Fruit fly (Drosophila melanogaster) whole organism, embryonic: ENCODE results near the gene Sec5.
A peak's percentile ranks its signal among the peaks of the same experiment; 100 is the strongest.

Experiments
- CG11695 ChIP-seq: fragments of 200-800 bp; sonication (Bioruptor generic); IDR thresholded peaks from 3 replicates; pipeline ENCODE4 v1.3.6; 2022; ENCODE audit warnings: missing biosample characterization, missing genetic modification characterization
- CG12071 ChIP-seq: fragments of 200-800 bp; sonication (Bioruptor generic); optimal IDR thresholded peaks from 3 replicates; lab custom pipeline; 2018; ENCODE audit warnings: missing biosample characterization, mild to moderate bottlenecking, missing genetic modification characterization
- CG14965 ChIP-seq: fragments of 200-800 bp; sonication (Bioruptor generic); optimal IDR thresholded peaks from 2 replicates; lab custom pipeline; 2016; ENCODE audit warnings: missing biosample characterization, missing genetic modification characterization, borderline replicate concordance
- CG15269 ChIP-seq: fragments of 200-800 bp; sonication (Bioruptor generic); optimal IDR thresholded peaks from 2 replicates; lab custom pipeline; 2018; ENCODE audit warnings: missing biosample characterization, mild to moderate bottlenecking, missing genetic modification characterization, moderate library complexity
- CG1603 ChIP-seq: fragments of 200-800 bp; sonication (Bioruptor generic); optimal IDR thresholded peaks from 2 replicates; lab custom pipeline; 2019; ENCODE audit warnings: missing biosample characterization, mild to moderate bottlenecking, missing genetic modification characterization, moderate library complexity
- CG16813 ChIP-seq: fragments of 200-800 bp; sonication (Bioruptor generic); IDR thresholded peaks from 3 replicates; pipeline ENCODE4 v1.3.6; 2022; ENCODE audit warnings: missing biosample characterization, missing genetic modification characterization; ENCODE audit not compliant: partially characterized antibody
- CG17359 ChIP-seq: fragments of 200-800 bp; sonication (Bioruptor generic); optimal IDR thresholded peaks from 3 replicates; lab custom pipeline; 2018; ENCODE audit warnings: missing biosample characterization, mild to moderate bottlenecking, missing genetic modification characterization, moderate library complexity
- CG18011 ChIP-seq: fragments of 200-800 bp; sonication (Bioruptor generic); optimal IDR thresholded peaks from 2 replicates; lab custom pipeline; 2017; ENCODE audit warnings: missing biosample characterization, missing genetic modification characterization, mild to moderate bottlenecking, moderate library complexity, missing genotype
- CG18619 ChIP-seq: fragments of 200-800 bp; sonication (Bioruptor generic); optimal IDR thresholded peaks from 3 replicates; lab custom pipeline; 2017; ENCODE audit warnings: missing biosample characterization, mild to moderate bottlenecking, missing genetic modification characterization
- CG31388 ChIP-seq: fragments of 200-800 bp; sonication (Bioruptor generic); optimal IDR thresholded peaks from 2 replicates; lab custom pipeline; 2016; ENCODE audit warnings: missing biosample characterization, missing genetic modification characterization
- CG4282 ChIP-seq: fragments of 200-800 bp; sonication (Bioruptor generic); optimal IDR thresholded peaks from 2 replicates; lab custom pipeline; 2016; ENCODE audit warnings: missing biosample characterization, missing genetic modification characterization
- CG5180 ChIP-seq: fragments of 200-800 bp; sonication (Bioruptor generic); optimal IDR thresholded peaks from 3 replicates; lab custom pipeline; 2017; ENCODE audit warnings: missing biosample characterization, missing genetic modification characterization, mild to moderate bottlenecking, moderate library complexity, missing genetic modification reagents
- CG6272 ChIP-seq: fragments of 200-800 bp; sonication (Bioruptor generic); IDR thresholded peaks from 2 replicates; pipeline ENCODE4 v1.3.6; 2022; ENCODE audit warnings: missing biosample characterization, missing genetic modification characterization
- CG7839 ChIP-seq: fragments of 200-800 bp; sonication (Bioruptor generic); optimal IDR thresholded peaks from 3 replicates; lab custom pipeline; 2018; ENCODE audit warnings: missing biosample characterization, mild to moderate bottlenecking, missing genetic modification characterization, moderate library complexity
- CG8765 ChIP-seq: fragments of 200-800 bp; sonication (Bioruptor generic); IDR thresholded peaks from 2 replicates; pipeline ENCODE4 v1.3.6; 2022; ENCODE audit warnings: missing biosample characterization, missing genetic modification characterization
- CG9797 ChIP-seq: fragments of 200-800 bp; sonication (Bioruptor generic); optimal IDR thresholded peaks from 3 replicates; lab custom pipeline; 2018; ENCODE audit warnings: missing biosample characterization, mild to moderate bottlenecking, missing genetic modification characterization
- CHES-1-like ChIP-seq: fragments of 200-800 bp; sonication (Bioruptor generic); optimal IDR thresholded peaks from 2 replicates; lab custom pipeline; 2016; ENCODE audit warnings: missing biosample characterization, missing genetic modification characterization
- CTCF ChIP-seq: fragments of 200-800 bp; sonication (Bioruptor generic); optimal IDR thresholded peaks from 2 replicates; lab custom pipeline; 2017; ENCODE audit warnings: missing biosample characterization, mild to moderate bottlenecking, missing genetic modification characterization, moderate library complexity
- CoRest ChIP-seq: fragments of 200-800 bp; sonication (Bioruptor generic); optimal IDR thresholded peaks from 3 replicates; lab custom pipeline; 2018; ENCODE audit warnings: missing biosample characterization, mild to moderate bottlenecking, missing genetic modification characterization, moderate library complexity
- Elba2 ChIP-seq: fragments of 200-800 bp; sonication (Bioruptor generic); optimal IDR thresholded peaks from 3 replicates; lab custom pipeline; 2016; ENCODE audit warnings: missing biosample characterization, missing genetic modification characterization
- HLH3B ChIP-seq: fragments of 200-800 bp; sonication (Bioruptor generic); IDR thresholded peaks from 2 replicates; pipeline ENCODE4 v1.3.6; 2022; ENCODE audit warnings: missing biosample characterization, missing genetic modification characterization
- Hr51 ChIP-seq, 2 experiments: fragments of 200-800 bp; sonication (Bioruptor generic); optimal IDR thresholded peaks; 2 replicates in 1 of 2; 3 replicates in 1 of 2; lab custom pipeline; 2016 to 2018; ENCODE audit warnings: missing biosample characterization in 2 of 2, missing genetic modification characterization in 2 of 2, mild to moderate bottlenecking in 1 of 2, moderate library complexity in 1 of 2
- Hsf ChIP-seq: fragments of 200-800 bp; sonication (Bioruptor generic); optimal IDR thresholded peaks from 3 replicates; lab custom pipeline; 2016; ENCODE audit warnings: missing biosample characterization, missing genetic modification characterization
- Myb ChIP-seq: fragments of 200-800 bp; sonication (Bioruptor generic); optimal IDR thresholded peaks from 2 replicates; lab custom pipeline; 2016; ENCODE audit warnings: missing biosample characterization, missing genetic modification characterization
- NK7.1 ChIP-seq: fragments of 200-800 bp; sonication (Bioruptor generic); optimal IDR thresholded peaks from 3 replicates; lab custom pipeline; 2016; ENCODE audit warnings: missing biosample characterization, missing genetic modification characterization
- Spps ChIP-seq: fragments of 200-800 bp; sonication (Bioruptor generic); optimal IDR thresholded peaks from 2 replicates; lab custom pipeline; 2018; ENCODE audit warnings: missing biosample characterization, mild to moderate bottlenecking, missing genetic modification characterization
- aop ChIP-seq: fragments of 200-800 bp; sonication (Bioruptor generic); IDR thresholded peaks from 2 replicates; pipeline ENCODE4 v1.3.6; 2022; ENCODE audit warnings: missing biosample characterization, missing genetic modification characterization
- ara ChIP-seq: fragments of 200-800 bp; sonication (Bioruptor generic); IDR thresholded peaks from 2 replicates; pipeline ENCODE4 v1.3.6; 2022; ENCODE audit warnings: missing biosample characterization, missing genetic modification characterization
- bsh ChIP-seq, 2 experiments: fragments of 200-800 bp; sonication (Bioruptor generic); optimal IDR thresholded peaks; 2 replicates each; lab custom pipeline; 2017 to 2018; ENCODE audit warnings: mild to moderate bottlenecking in 2 of 2, missing biosample characterization in 2 of 2, missing genetic modification characterization in 2 of 2, moderate library complexity in 1 of 2
- danr ChIP-seq: fragments of 200-800 bp; sonication (Bioruptor generic); IDR thresholded peaks from 2 replicates; pipeline ENCODE4 v1.3.6; 2022; ENCODE audit warnings: missing biosample characterization, missing genetic modification characterization
- dmrt99B ChIP-seq: fragments of 200-800 bp; sonication (Bioruptor generic); optimal IDR thresholded peaks from 2 replicates; lab custom pipeline; 2018; ENCODE audit warnings: missing biosample characterization, mild to moderate bottlenecking, missing genetic modification characterization, moderate library complexity
- esg ChIP-seq: fragments of 200-800 bp; sonication (Bioruptor generic); conservative IDR thresholded peaks from 2 replicates; pipeline ENCODE4 v1.3.6; 2022; ENCODE audit warnings: missing biosample characterization, missing genetic modification characterization
- ftz-f1 ChIP-seq: fragments of 200-800 bp; sonication (Bioruptor generic); optimal IDR thresholded peaks from 2 replicates; lab custom pipeline; 2016; ENCODE audit warnings: missing biosample characterization, missing genetic modification characterization
- gcm2 ChIP-seq: fragments of 200-800 bp; sonication (Bioruptor generic); optimal IDR thresholded peaks from 2 replicates; lab custom pipeline; 2016; ENCODE audit warnings: missing biosample characterization, missing genetic modification characterization
- inv ChIP-seq: fragments of 200-800 bp; sonication (Bioruptor generic); IDR thresholded peaks from 2 replicates; pipeline ENCODE4 v1.3.6; 2022; ENCODE audit warnings: missing biosample characterization, missing genetic modification characterization; ENCODE audit not compliant: partially characterized antibody
- kah ChIP-seq: fragments of 200-800 bp; sonication (Bioruptor generic); optimal IDR thresholded peaks from 2 replicates; lab custom pipeline; 2018; ENCODE audit warnings: missing biosample characterization, mild to moderate bottlenecking, missing genetic modification characterization
- klu ChIP-seq: fragments of 200-800 bp; sonication (Bioruptor generic); IDR thresholded peaks from 2 replicates; pipeline ENCODE4 v1.3.6; 2022; ENCODE audit warnings: missing biosample characterization, missing genetic modification characterization
- kni ChIP-seq: fragments of 200-800 bp; sonication (Bioruptor generic); optimal IDR thresholded peaks from 3 replicates; lab custom pipeline; 2017; ENCODE audit warnings: mild to moderate bottlenecking, missing biosample characterization, missing genetic modification reagents, missing genetic modification characterization
- lmd ChIP-seq: fragments of 200-800 bp; sonication (Bioruptor generic); IDR thresholded peaks from 2 replicates; pipeline ENCODE4 v1.3.6; 2022; ENCODE audit warnings: missing biosample characterization, missing genetic modification characterization
- mld ChIP-seq: fragments of 200-800 bp; sonication (Bioruptor generic); IDR thresholded peaks from 3 replicates; pipeline ENCODE4 v1.3.6; 2022; ENCODE audit warnings: missing biosample characterization, missing genetic modification characterization; ENCODE audit not compliant: partially characterized antibody
- nau ChIP-seq: fragments of 200-800 bp; sonication (Bioruptor generic); optimal IDR thresholded peaks from 3 replicates; lab custom pipeline; 2017; ENCODE audit warnings: missing biosample characterization, mild to moderate bottlenecking, missing genetic modification characterization, missing genetic modification reagents
- nerfin-1 ChIP-seq: fragments of 200-800 bp; sonication (Bioruptor generic); optimal IDR thresholded peaks from 3 replicates; lab custom pipeline; 2019; ENCODE audit warnings: missing biosample characterization, mild to moderate bottlenecking, missing genetic modification characterization, moderate library complexity
- otp ChIP-seq: fragments of 200-800 bp; sonication (Bioruptor generic); IDR thresholded peaks from 3 replicates; pipeline ENCODE4, ENCODE4 v1.3.6; 2022; ENCODE audit warnings: missing biosample characterization, missing genetic modification characterization
- pan ChIP-seq, 4 experiments: fragments of >200 bp in 3 of 4; fragments of 200-800 bp in 1 of 4; sonication (Bioruptor generic) in 1 of 4; optimal IDR thresholded peaks in 3 of 4; IDR thresholded peaks in 1 of 4; 2 replicates each; pipeline versions ENCODE4 v1.3.6 to Lab custom; 2017 to 2022; ENCODE audit warnings: missing biosample characterization in 2 of 4, missing genetic modification characterization in 2 of 4, mixed read lengths in 1 of 4
- ro ChIP-seq: fragments of 200-800 bp; sonication (Bioruptor generic); IDR thresholded peaks from 2 replicates; pipeline ENCODE4 v1.3.6; 2022; ENCODE audit warnings: missing biosample characterization, missing genetic modification characterization
- run ChIP-seq: fragments of 200-800 bp; sonication (Bioruptor generic); optimal IDR thresholded peaks from 3 replicates; lab custom pipeline; 2018; ENCODE audit warnings: missing biosample characterization, mild to moderate bottlenecking, missing genetic modification characterization
- schlank ChIP-seq: fragments of 200-800 bp; sonication (Bioruptor generic); optimal IDR thresholded peaks from 2 replicates; lab custom pipeline; 2018; ENCODE audit warnings: missing biosample characterization, mild to moderate bottlenecking, missing genetic modification characterization
- slou ChIP-seq: fragments of 200-800 bp; sonication (Bioruptor generic); optimal IDR thresholded peaks from 3 replicates; lab custom pipeline; 2016; ENCODE audit warnings: missing biosample characterization, missing genetic modification characterization
- sqz ChIP-seq: fragments of 200-800 bp; sonication (Bioruptor generic); optimal IDR thresholded peaks from 3 replicates; lab custom pipeline; 2018; ENCODE audit warnings: missing biosample characterization, mild to moderate bottlenecking, missing genetic modification characterization
- sr ChIP-seq: fragments of 200-800 bp; sonication (Bioruptor generic); IDR thresholded peaks from 3 replicates; pipeline ENCODE4 v1.3.6; 2022; ENCODE audit warnings: missing biosample characterization, missing genetic modification characterization
- tio ChIP-seq: fragments of 200-800 bp; sonication (Bioruptor generic); optimal IDR thresholded peaks from 2 replicates; lab custom pipeline; 2017; ENCODE audit warnings: missing biosample characterization, missing genetic modification characterization, inconsistent platforms
- zen ChIP-seq: fragments of 200-800 bp; sonication (Bioruptor generic); optimal IDR thresholded peaks from 3 replicates; lab custom pipeline; 2018; ENCODE audit warnings: missing biosample characterization, mild to moderate bottlenecking, missing genetic modification characterization, moderate library complexity

The Sec5 gene

DNA sequence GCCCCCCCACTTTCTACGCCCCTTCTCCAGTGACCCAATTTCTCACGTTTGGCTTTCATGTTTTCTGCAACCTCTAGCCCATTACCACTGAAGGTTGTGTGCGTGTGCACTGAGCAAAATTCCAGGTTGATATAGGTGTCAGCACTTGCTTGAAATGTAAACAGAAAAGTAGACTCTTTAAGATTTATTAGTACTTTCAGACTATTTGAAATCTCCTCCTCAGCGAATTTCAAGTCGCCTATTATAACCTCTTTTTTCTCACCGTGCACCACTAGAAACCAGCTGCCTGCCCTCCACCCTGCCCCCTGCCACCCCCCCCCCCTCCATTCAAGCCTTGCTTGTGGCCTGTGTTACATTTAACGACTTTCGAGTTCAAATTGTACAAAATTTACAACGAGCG is 22.0 kb upstream of the Sec5 start (continued):
- TF ChIP-seq Myb (GFP tag; lab: Kevin White, UChicago) (no peak), CG18011 (GFP tag; lab: Kevin White, UChicago) (no peak), CTCF (no peak), ftz-f1 (GFP tag; lab: Kevin White, UChicago) (no peak), sr (GFP tag; lab: Robert Waterston, UW) (no peak; the same call in 2 of the 3 replicates), bsh (GFP tag; optimal IDR thresholded peaks at IDR 0.05; lab: Kevin White, UChicago) (peak in 1 of 2 experiments; percentile 65), nerfin-1 (peak; percentile 7), CG6272 (GFP tag; lab: Robert Waterston, UW) (peak; percentile 35; the same call in 1 of the 2 replicates), CG8765 (GFP tag; lab: Robert Waterston, UW) (no peak), klu (no peak), CG7839 (tag; lab: Kevin White, UChicago) (peak; percentile 61), schlank (tag; lab: Kevin White, UChicago) (no peak), CG11695 (GFP tag; lab: Robert Waterston, UW) (no peak), tio (no peak), mld (no peak), inv (no peak), gcm2 (no peak), CG4282 (GFP tag; lab: Kevin White, UChicago) (no peak), slou (GFP tag; lab: Kevin White, UChicago) (no peak), CG14965 (GFP tag; lab: Kevin White, UChicago) (no peak), CG16813 (GFP tag; lab: Robert Waterston, UW) (no peak), CoRest (tag; lab: Kevin White, UChicago) (peak; percentile 13), kah (no peak), CG9797 (no peak), CG1603 (tag; lab: Kevin White, UChicago) (peak; percentile 62), Spps (tag; lab: Kevin White, UChicago) (no peak), nau (GFP tag; lab: Kevin White, UChicago) (no peak), Hsf (GFP tag; lab: Kevin White, UChicago) (no peak), ro (GFP tag; lab: Robert Waterston, UW) (no peak), ara (GFP tag; lab: Robert Waterston, UW) (peak; percentile 58; the same call in 1 of the 2 replicates), sqz (GFP tag; lab: Kevin White, UChicago) (no peak), CG31388 (GFP tag; lab: Kevin White, UChicago) (no peak), run (no peak), Elba2 (GFP tag; lab: Kevin White, UChicago) (no peak), CG18619 (GFP tag; lab: Kevin White, UChicago) (peak; percentile 1), aop (GFP tag; lab: Robert Waterston, UW) (no peak), CG12071 (no peak), CHES-1-like (GFP tag; lab: Kevin White, UChicago) (no peak)

dm6 chr2L:3436347-3436746 is 20.8 kb upstream of the Sec5 start:
- no peak for TF ChIP-seq kni (GFP tag; lab: Kevin White, UChicago)
- TF ChIP-seq CG15269: peak; percentile 23
- peak; percentile 28 for TF ChIP-seq dmrt99B (tag; lab: Kevin White, UChicago)
- TF ChIP-seq CG17359 (tag; lab: Kevin White, UChicago): peak; percentile 19
- peak in 1 of 2 experiments; percentile 44 for TF ChIP-seq Hr51 (GFP tag; optimal IDR thresholded peaks at IDR 0.05; lab: Kevin White, UChicago)
- TF ChIP-seq lmd (GFP tag; lab: Robert Waterston, UW): no peak
- TF ChIP-seq zen (tag; lab: Kevin White, UChicago): no peak
- no peak for TF ChIP-seq NK7.1 (GFP tag; lab: Kevin White, UChicago)
- TF ChIP-seq pan (optimal IDR thresholded peaks at IDR 0.05; lab: Kevin White, UChicago): no peak
- TF ChIP-seq pan (GFP tag; optimal IDR thresholded peaks at IDR 0.05 in 1 of 2, IDR thresholded peaks at IDR 0.05 in 1 of 2): peak in 1 of 2 experiments; percentile 59
- TF ChIP-seq CG5180: peak; percentile 54
- TF ChIP-seq danr (GFP tag; lab: Robert Waterston, UW): no peak
- TF ChIP-seq otp (GFP tag; lab: Robert Waterston, UW): no peak
- 0 out of 2 replicates have a peak, but pooled peaks have one; percentile 15 for TF ChIP-seq esg (GFP tag; lab: Robert Waterston, UW)
- 0 out of 2 replicates have a peak, but pooled peaks have one; percentile 13 for TF ChIP-seq HLH3B (GFP tag; lab: Robert Waterston, UW)
